Worm (Caenorhabditis elegans) whole organism, L4 larva: ENCODE results near the gene C13F10.8.

Source experiments
- aly-2 ChIP-seq: sonication (generic microtip); optimal IDR thresholded peaks from 2 replicates; lab custom pipeline; 2018; ENCODE audit warnings: missing biosample characterization, missing genetic modification characterization
- ama-1 ChIP-seq: fragments of 150-350 bp; optimal IDR thresholded peaks from 2 replicates; lab custom pipeline; 2014; ENCODE audit warnings: inconsistent platforms, mixed read lengths
- nhr-102 ChIP-seq: sonication (generic microtip); optimal IDR thresholded peaks from 2 replicates; lab custom pipeline; 2016; ENCODE audit warnings: mild to moderate bottlenecking, missing genetic modification characterization, moderate library complexity, missing compliant biosample characterization
- ztf-11 ChIP-seq: fragments of 150-350 bp; optimal IDR thresholded peaks from 2 replicates; lab custom pipeline; 2014; ENCODE audit warnings: missing biosample characterization, missing genetic modification characterization

ce11 chrV:7196037-7196436 is 24.8 kb downstream of the C13F10.8 start, which contains the start of gene attf-2:
- no peak for TF ChIP-seq aly-2 (tag; lab: Kevin White, UChicago)
- no peak for TF ChIP-seq nhr-102 (tag; lab: Kevin White, UChicago)
- TF ChIP-seq ztf-11, result no peak
- TF ChIP-seq ama-1 (lab: Kevin White, UChicago), result no peak
